Worm (Caenorhabditis elegans): ENCODE results near the gene F15E6.10.

Gene F15E6.10

ce11 chrIV:4292569-4292968 is at the start of gene F15E6.10:
Gene F15E6.10 (plus strand): TSS chrIV:4292869.
- no peak for TF ChIP-seq nhr-77 (tag; optimal IDR thresholded peaks at IDR 0.05)
- TF ChIP-seq ztf-11 (tag; optimal IDR thresholded peaks at IDR 0.05) = no peak
- TF ChIP-seq skn-1 (tag; optimal IDR thresholded peaks at IDR 0.05) = no peak
- no peak for TF ChIP-seq aly-2 (tag; optimal IDR thresholded peaks at IDR 0.05)
- no peak for TF ChIP-seq nhr-23 (tag; optimal IDR thresholded peaks at IDR 0.05)
- TF ChIP-seq ceh-9 (tag; optimal IDR thresholded peaks at IDR 0.05) = no peak
- TF ChIP-seq sea-2 (GFP tag; optimal IDR thresholded peaks at IDR 0.05) = no peak
- TF ChIP-seq elt-3 (tag; optimal IDR thresholded peaks at IDR 0.05) = no peak

- TF ChIP-seq unc-62 (GFP tag; optimal IDR thresholded peaks at IDR 0.05) = no peak
- no peak for TF ChIP-seq aly-2 (tag; optimal IDR thresholded peaks at IDR 0.05)
- no peak for TF ChIP-seq nhr-67 (tag; optimal IDR thresholded peaks at IDR 0.05)
- TF ChIP-seq nhr-11 (tag; optimal IDR thresholded peaks at IDR 0.05) = no peak
- no peak for TF ChIP-seq ama-1 (optimal IDR thresholded peaks at IDR 0.05)
- no peak for TF ChIP-seq lin-15B (tag; optimal IDR thresholded peaks at IDR 0.05)
Observed at ce11 chrIV:4243830-4244406, 48.8 kb upstream of the F15E6.10 start.

- TF ChIP-seq egl-5 (tag; optimal IDR thresholded peaks at IDR 0.05) (peak; percentile 15), ztf-11 (tag; optimal IDR thresholded peaks at IDR 0.05) (no peak)
Observed at ce11 chrIV:4244510-4244909, 48.2 kb upstream of the F15E6.10 start, which contains the start of gene col-34. Gene col-34 (minus strand): TSS chrIV:4244610.

- TF ChIP-seq zag-1 (tag; optimal IDR thresholded peaks at IDR 0.05) = no peak
- no peak for TF ChIP-seq ztf-11 (tag; optimal IDR thresholded peaks at IDR 0.05)
- TF ChIP-seq ceh-16 (tag; optimal IDR thresholded peaks at IDR 0.05) = no peak
- no peak for TF ChIP-seq aly-2 (tag; optimal IDR thresholded peaks at IDR 0.05)
Observed at ce11 chrIV:4246493-4246892, 46.2 kb upstream of the F15E6.10 start, which contains the start of gene ttr-20. Gene ttr-20 (plus strand): TSS chrIV:4246793.

ce11 chrIV:4247334-4247733 is 45.3 kb upstream of the F15E6.10 start:
- TF ChIP-seq nhr-237 (tag; optimal IDR thresholded peaks at IDR 0.05) (no peak), pha-4 (tag; optimal IDR thresholded peaks at IDR 0.05) (peak; percentile 71), nfya-1 (tag; optimal IDR thresholded peaks at IDR 0.05; ENCODE audit: insufficient read depth) (no peak), ama-1 (optimal IDR thresholded peaks at IDR 0.05) (no peak), fos-1 (tag; optimal IDR thresholded peaks at IDR 0.05) (no peak), elt-3 (tag; optimal IDR thresholded peaks at IDR 0.05) (no peak), sea-2 (GFP tag; optimal IDR thresholded peaks at IDR 0.05) (no peak), nhr-67 (tag; optimal IDR thresholded peaks at IDR 0.05) (no peak), nhr-23 (tag; optimal IDR thresholded peaks at IDR 0.05) (peak; percentile 58), aly-2 (tag; optimal IDR thresholded peaks at IDR 0.05) (no peak), egl-5 (tag; optimal IDR thresholded peaks at IDR 0.05) (peak; percentile 70), nhr-25 (tag; optimal IDR thresholded peaks at IDR 0.05) (peak; percentile 62), lin-15B (tag; optimal IDR thresholded peaks at IDR 0.05) (peak; percentile 55), lin-39 (tag; optimal IDR thresholded peaks at IDR 0.05) (peak; percentile 31), mml-1 (tag; optimal IDR thresholded peaks at IDR 0.05) (no peak), nhr-12 (tag; optimal IDR thresholded peaks at IDR 0.05) (no peak), ceh-16 (tag; optimal IDR thresholded peaks at IDR 0.05) (no peak), unc-62 (GFP tag; optimal IDR thresholded peaks at IDR 0.05) (no peak), hmg-11 (tag; optimal IDR thresholded peaks at IDR 0.05) (peak; percentile 36), snpc-4 (tag; optimal IDR thresholded peaks at IDR 0.05) (no peak), nhr-43 (tag; optimal IDR thresholded peaks at IDR 0.05; ENCODE audit: poor library complexity, severe bottlenecking) (no peak), jun-1 (tag; optimal IDR thresholded peaks at IDR 0.05) (no peak), ztf-11 (tag; optimal IDR thresholded peaks at IDR 0.05) (no peak), egl-27 (tag; optimal IDR thresholded peaks at IDR 0.05) (no peak), nhr-11 (tag; optimal IDR thresholded peaks at IDR 0.05) (no peak), unc-39 (tag; optimal IDR thresholded peaks at IDR 0.05) (no peak), mdl-1 (tag; optimal IDR thresholded peaks at IDR 0.05) (no peak), tbx-2 (tag; optimal IDR thresholded peaks at IDR 0.05) (no peak), fkh-2 (tag; optimal IDR thresholded peaks at IDR 0.05) (no peak), elt-2 (tag; optimal IDR thresholded peaks at IDR 0.05) (peak; percentile 33), pqm-1 (tag; optimal IDR thresholded peaks at IDR 0.05) (no peak), nhr-77 (tag; optimal IDR thresholded peaks at IDR 0.05) (no peak)
